Fruit fly (Drosophila melanogaster): ENCODE results near the gene CG11158.

dm6 chrX:13691992-13692391 is 9.2 kb downstream of the CG11158 start, which contains the start of gene Nna1:
- no peak for TF ChIP-seq CG5204 (GFP tag; optimal IDR thresholded peaks at IDR 0.05)
- TF ChIP-seq Hr96 (GFP tag; optimal IDR thresholded peaks at IDR 0.05) = no peak
- TF ChIP-seq ovo (GFP tag; optimal IDR thresholded peaks at IDR 0.05) = no peak
- TF ChIP-seq kay (GFP tag; ENCODE audit: borderline replicate concordance) = no peak
- no peak for TF ChIP-seq toe (GFP tag; optimal IDR thresholded peaks at IDR 0.05)
- TF ChIP-seq cnc (optimal IDR thresholded peaks at IDR 0.05) = no peak
